Fruit fly (Drosophila melanogaster): Measurements from ENCODE around the gene CG31183.
A peak's percentile ranks its signal among the peaks of the same experiment; 100 is the strongest.

CG31183 gene

DNA sequence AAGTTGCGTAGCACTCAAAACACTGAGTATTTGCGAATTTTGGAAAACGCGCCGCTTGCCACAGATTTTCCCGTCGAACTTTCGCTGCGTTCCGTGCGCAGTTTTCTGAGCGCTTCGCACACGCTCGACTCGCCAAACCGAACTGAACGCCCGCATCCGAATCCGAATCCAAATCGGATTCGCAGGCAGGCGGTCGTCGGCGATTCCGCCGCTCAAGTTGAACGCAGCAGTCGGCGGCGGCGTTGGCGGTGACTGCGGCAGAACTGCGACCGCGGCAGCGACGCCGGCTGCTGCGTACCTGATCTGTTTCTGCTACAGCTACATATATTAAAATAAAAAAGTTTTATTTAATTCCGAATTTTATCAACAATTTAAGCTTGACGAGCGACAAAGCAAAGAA lies at the start of gene CG31183:
Gene CG31183 (minus strand): TSS at position 329 of the 400 bp plus-strand sequence.
- TF ChIP-seq lz (GFP tag; optimal IDR thresholded peaks at IDR 0.05) (no peak), Hr39 (GFP tag; optimal IDR thresholded peaks at IDR 0.05) (no peak), fd85E (GFP tag; optimal IDR thresholded peaks at IDR 0.05) (no peak), net (GFP tag; optimal IDR thresholded peaks at IDR 0.05) (no peak), CG8319 (GFP tag; optimal IDR thresholded peaks at IDR 0.05) (no peak), CG32006 (GFP tag; optimal IDR thresholded peaks at IDR 0.05) (no peak), spab (GFP tag; optimal IDR thresholded peaks at IDR 0.05) (no peak), CG34406 (GFP tag; optimal IDR thresholded peaks at IDR 0.05) (no peak), Gug (GFP tag; IDR thresholded peaks at IDR 0.05) (no peak), Met (GFP tag; optimal IDR thresholded peaks at IDR 0.05) (no peak), Ets21C (GFP tag; optimal IDR thresholded peaks at IDR 0.05) (no peak), CG10669 (GFP tag; optimal IDR thresholded peaks at IDR 0.05) (no peak), Eip78C (GFP tag) (no peak), Blimp-1 (GFP tag; optimal IDR thresholded peaks at IDR 0.05) (no peak), CG6854 (GFP tag; optimal IDR thresholded peaks at IDR 0.05) (no peak), Hr38 (GFP tag; optimal IDR thresholded peaks at IDR 0.05) (no peak), esn (GFP tag; optimal IDR thresholded peaks at IDR 0.05) (no peak), Smox (GFP tag; optimal IDR thresholded peaks at IDR 0.05) (no peak), CG7368 (GFP tag; optimal IDR thresholded peaks at IDR 0.05) (no peak)

DNA sequence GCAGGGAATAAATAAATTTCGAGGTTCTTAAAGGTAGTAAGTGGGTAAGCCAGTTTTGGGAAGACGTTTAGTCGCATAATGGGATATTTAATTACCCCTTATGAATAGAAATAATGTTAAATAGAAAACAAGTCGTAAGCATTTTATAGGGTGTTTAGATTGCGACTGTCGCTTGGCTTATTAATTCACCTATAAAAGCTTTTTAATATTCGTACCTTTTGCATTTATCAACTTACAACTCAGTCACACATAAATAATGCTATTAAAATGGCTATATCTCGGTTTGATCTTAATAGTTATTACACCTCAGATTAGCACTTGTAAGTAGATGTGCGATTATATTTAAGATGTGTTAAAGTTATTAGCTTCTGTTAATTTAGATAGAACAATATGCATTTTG lies 49.6 kb upstream of the CG31183 start, which contains the start of gene CG34276:
Gene CG34276 (plus strand): TSS at position 301 of the 400 bp plus-strand sequence.
- TF ChIP-seq Blimp-1 (GFP tag; optimal IDR thresholded peaks at IDR 0.05): no peak

DNA sequence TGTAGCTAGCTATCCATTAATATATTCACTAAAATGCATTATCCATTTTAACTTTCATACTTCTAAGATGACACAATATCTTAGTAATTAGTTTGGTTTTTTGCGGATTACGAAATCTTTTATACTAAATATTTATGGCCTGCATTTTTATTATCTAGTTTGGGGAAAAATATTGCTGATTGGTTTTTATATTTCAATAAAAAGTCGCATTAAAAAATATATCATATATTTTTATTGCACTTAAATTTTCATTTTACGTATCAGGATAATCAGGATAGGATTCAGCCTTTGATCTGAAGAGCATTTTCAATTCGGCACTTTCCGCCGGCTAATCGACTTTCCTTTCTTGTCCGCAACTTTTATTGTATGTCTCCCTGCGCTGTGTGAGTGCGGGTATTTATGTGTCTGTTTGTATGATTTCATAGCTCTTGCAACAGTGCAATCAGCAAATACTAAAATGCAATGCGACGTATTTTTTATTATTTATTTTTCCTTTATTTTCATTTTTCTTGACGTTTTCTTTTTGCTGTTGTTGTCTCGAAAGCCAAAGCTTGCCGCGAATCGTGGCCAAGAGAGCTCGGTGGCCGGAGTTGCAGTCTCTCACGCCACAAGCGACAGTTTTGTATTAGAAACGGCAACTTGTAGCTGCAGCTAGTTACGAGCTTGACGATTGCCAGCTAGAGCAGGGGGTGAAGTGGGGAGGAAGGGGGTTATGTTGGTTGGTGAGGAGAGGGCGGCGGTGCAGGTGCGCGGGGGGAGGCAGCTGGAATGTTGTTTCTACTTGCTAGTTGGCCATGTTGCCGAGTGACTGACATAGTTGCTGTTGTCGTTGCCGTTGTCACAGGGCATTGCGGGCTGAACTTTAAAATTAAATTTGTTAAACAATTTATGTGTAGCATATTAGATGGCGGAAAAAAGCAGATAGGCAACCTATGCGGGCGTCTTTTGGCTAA lies 47.2 kb upstream of the CG31183 start:
- TF ChIP-seq pdm3 (GFP tag; optimal IDR thresholded peaks at IDR 0.05) (no peak), CG6163 (GFP tag; IDR thresholded peaks at IDR 0.05) (0 out of 3 replicates have a peak, but pooled peaks have one; percentile 22), CG4318 (GFP tag; optimal IDR thresholded peaks at IDR 0.05) (peak; percentile 71), spab (GFP tag; optimal IDR thresholded peaks at IDR 0.05) (no peak), CG8119 (GFP tag; IDR thresholded peaks at IDR 0.05) (peak; percentile 62; the same call in 2 of the 3 replicates), Smox (GFP tag; optimal IDR thresholded peaks at IDR 0.05) (no peak), salr (GFP tag; optimal IDR thresholded peaks at IDR 0.05) (peak in 1 of 2 experiments; percentile 60), CG11902 (GFP tag; optimal IDR thresholded peaks at IDR 0.05) (no peak), CG6792 (GFP tag; optimal IDR thresholded peaks at IDR 0.05) (no peak), ss (GFP tag; optimal IDR thresholded peaks at IDR 0.05) (no peak), Eip78C (GFP tag) (peak; percentile 70), dac (GFP tag; optimal IDR thresholded peaks at IDR 0.05) (no peak), Ets21C (GFP tag; optimal IDR thresholded peaks at IDR 0.05) (no peak), topi (GFP tag; optimal IDR thresholded peaks at IDR 0.05) (no peak), CG10631 (GFP tag; optimal IDR thresholded peaks at IDR 0.05) (no peak), Sox14 (GFP tag; optimal IDR thresholded peaks at IDR 0.05) (no peak), Eip93F (GFP tag; optimal IDR thresholded peaks at IDR 0.05) (no peak), CG32006 (GFP tag; optimal IDR thresholded peaks at IDR 0.05) (peak; percentile 83), CG15336 (GFP tag; IDR thresholded peaks at IDR 0.05) (peak; percentile 12; the same call in 1 of the 2 replicates), CG11762 (GFP tag; optimal IDR thresholded peaks at IDR 0.05; ENCODE audit: insufficient read depth) (no peak), CG10669 (GFP tag; optimal IDR thresholded peaks at IDR 0.05) (no peak), CG3919 (GFP tag; optimal IDR thresholded peaks at IDR 0.05) (no peak), CG6808 (GFP tag; optimal IDR thresholded peaks at IDR 0.05) (no peak), Hr38 (GFP tag; optimal IDR thresholded peaks at IDR 0.05) (no peak), net (GFP tag; optimal IDR thresholded peaks at IDR 0.05) (no peak), CG7368 (GFP tag; optimal IDR thresholded peaks at IDR 0.05) (no peak), fd59A (GFP tag; optimal IDR thresholded peaks at IDR 0.05) (no peak), esn (GFP tag; optimal IDR thresholded peaks at IDR 0.05) (no peak), cyc (GFP tag; optimal IDR thresholded peaks at IDR 0.05) (no peak), Eip75B (GFP tag; optimal IDR thresholded peaks at IDR 0.05) (no peak), CG9139 (GFP tag; optimal IDR thresholded peaks at IDR 0.05) (no peak), Hr39 (GFP tag; optimal IDR thresholded peaks at IDR 0.05) (no peak), Gug (GFP tag; IDR thresholded peaks at IDR 0.05) (peak; percentile 10; the same call in 1 of the 2 replicates), fkh (GFP tag; optimal IDR thresholded peaks at IDR 0.05) (no peak), Lpt (GFP tag; optimal IDR thresholded peaks at IDR 0.05) (peak; percentile 0), Sox15 (GFP tag; optimal IDR thresholded peaks at IDR 0.05) (no peak), CG11294 (GFP tag; IDR thresholded peaks at IDR 0.05) (no peak)

Measured in whole organism, prepupa.